Fruit fly (Drosophila melanogaster) whole organism, wandering third instar larva: ENCODE data around the gene Hpr1.

ENCODE experiments used
- Abd-B ChIP-seq: fragments of >200 bp; optimal IDR thresholded peaks from 2 replicates; lab custom pipeline; 2017; ENCODE audit warnings: missing biosample characterization, missing genetic modification characterization
- CG32264 ChIP-seq: fragments of 200-800 bp; sonication (Bioruptor generic); optimal IDR thresholded peaks from 2 replicates; lab custom pipeline; 2016; ENCODE audit warnings: missing biosample characterization, missing genetic modification characterization
- CG9705 ChIP-seq: fragments of 200-800 bp; sonication (Bioruptor generic); optimal IDR thresholded peaks from 2 replicates; lab custom pipeline; 2018; ENCODE audit warnings: missing biosample characterization, mild to moderate bottlenecking, missing genetic modification characterization
- CrebA ChIP-seq: fragments of 200-800 bp; sonication (Bioruptor generic); optimal IDR thresholded peaks from 2 replicates; lab custom pipeline; 2016; ENCODE audit warnings: missing biosample characterization, mild to moderate bottlenecking, missing genetic modification characterization, borderline replicate concordance
- Dfd ChIP-seq: fragments of >200 bp; optimal IDR thresholded peaks from 2 replicates; lab custom pipeline; 2017; ENCODE audit warnings: missing biosample characterization, missing genetic modification characterization
- Dif ChIP-seq: fragments of 200-275, 200-300 bp; sonication (Bioruptor generic); optimal IDR thresholded peaks from 2 replicates; lab custom pipeline; 2018; ENCODE audit warnings: missing biosample characterization, missing genetic modification characterization; ENCODE audit not compliant: partially characterized antibody
- GATAd ChIP-seq: sonication (Bioruptor generic); optimal IDR thresholded peaks from 2 replicates; lab custom pipeline; 2016; ENCODE audit warnings: missing biosample characterization, missing genetic modification characterization
- HLH106 ChIP-seq: fragments of 200-800 bp; optimal IDR thresholded peaks from 3 replicates; lab custom pipeline; 2019; ENCODE audit warnings: missing biosample characterization, mild to moderate bottlenecking, missing genetic modification characterization, moderate library complexity
- Hnf4 ChIP-seq: fragments of 200-800 bp; sonication (Bioruptor generic); optimal IDR thresholded peaks from 2 replicates; lab custom pipeline; 2016; ENCODE audit warnings: missing biosample characterization, mild to moderate bottlenecking, missing genetic modification characterization
- Hr78 ChIP-seq: fragments of >200 bp; optimal IDR thresholded peaks from 2 replicates; lab custom pipeline; 2017; ENCODE audit warnings: missing biosample characterization, missing genetic modification characterization
- Hr83 ChIP-seq: fragments of 200-300 bp; sonication (Bioruptor generic); optimal IDR thresholded peaks from 2 replicates; lab custom pipeline; 2016; ENCODE audit warnings: missing biosample characterization, mild to moderate bottlenecking, missing genetic modification characterization, moderate library complexity; ENCODE audit not compliant: poor library complexity, severe bottlenecking
- Jra ChIP-seq: sonication (Bioruptor generic); optimal IDR thresholded peaks from 2 replicates; lab custom pipeline; 2016; ENCODE audit warnings: missing biosample characterization, missing genetic modification characterization
- Mio ChIP-seq: sonication (Bioruptor generic); optimal IDR thresholded peaks from 2 replicates; lab custom pipeline; 2016; ENCODE audit warnings: missing biosample characterization, missing genetic modification characterization
- Myc ChIP-seq: fragments of >200 bp; optimal IDR thresholded peaks from 2 replicates; lab custom pipeline; 2017
- N ChIP-seq: fragments of >200 bp; optimal IDR thresholded peaks from 2 replicates; lab custom pipeline; 2018; ENCODE audit warnings: missing biosample characterization, missing external identifiers, missing genetic modification characterization
- OdsH ChIP-seq: fragments of 200-800 bp; sonication (Bioruptor generic); optimal IDR thresholded peaks from 2 replicates; lab custom pipeline; 2016; ENCODE audit warnings: missing biosample characterization, mild to moderate bottlenecking, missing genetic modification characterization
- Rel ChIP-seq, 2 experiments: fragments of 200-800 bp; sonication (Bioruptor generic) in 1 of 2; optimal IDR thresholded peaks; 2 replicates in 1 of 2; 3 replicates in 1 of 2; lab custom pipeline; 2016 to 2019; ENCODE audit warnings: mild to moderate bottlenecking in 2 of 2, missing biosample characterization in 2 of 2, missing genetic modification characterization in 2 of 2, moderate library complexity in 1 of 2
- Sp1 ChIP-seq: fragments of 200-800 bp; sonication (Bioruptor generic); optimal IDR thresholded peaks from 3 replicates; lab custom pipeline; 2019; ENCODE audit warnings: missing biosample characterization, mild to moderate bottlenecking, missing genetic modification characterization, moderate library complexity
- Vsx2 ChIP-seq: fragments of 200-300, 225-300 bp; sonication (Bioruptor generic); optimal IDR thresholded peaks from 2 replicates; lab custom pipeline; 2018; ENCODE audit warnings: missing biosample characterization, missing genetic modification characterization; ENCODE audit not compliant: partially characterized antibody
- br ChIP-seq: fragments of 200-800 bp; sonication (Bioruptor generic); optimal IDR thresholded peaks from 2 replicates; lab custom pipeline; 2016; ENCODE audit warnings: missing biosample characterization, missing genetic modification characterization
- brk ChIP-seq: fragments of 200-800 bp; sonication (Bioruptor generic); optimal IDR thresholded peaks from 2 replicates; lab custom pipeline; 2016; ENCODE audit warnings: missing biosample characterization, mild to moderate bottlenecking, missing genetic modification characterization
- dl ChIP-seq, 2 experiments: fragments of 175-275, 200-275 bp in 1 of 2; fragments of 200-275 bp in 1 of 2; sonication (Bioruptor generic); optimal IDR thresholded peaks; lab custom pipeline; 2018; ENCODE audit warnings: mild to moderate bottlenecking in 2 of 2, missing biosample characterization in 2 of 2, missing genetic modification characterization in 2 of 2, moderate library complexity in 2 of 2; ENCODE audit not compliant: partially characterized antibody in 2 of 2, insufficient read depth in 1 of 2
- dmrt93B ChIP-seq: fragments of 200-800 bp; sonication (Bioruptor generic); optimal IDR thresholded peaks from 2 replicates; lab custom pipeline; 2018; ENCODE audit warnings: missing biosample characterization, mild to moderate bottlenecking, missing genetic modification characterization
- dsf ChIP-seq: sonication (Bioruptor generic); optimal IDR thresholded peaks from 2 replicates; lab custom pipeline; 2016; ENCODE audit warnings: missing biosample characterization, missing genetic modification characterization, borderline replicate concordance
- ey ChIP-seq: fragments of 200-800 bp; sonication (Bioruptor generic); optimal IDR thresholded peaks from 2 replicates; lab custom pipeline; 2016; ENCODE audit warnings: missing biosample characterization, missing genetic modification characterization
- foxo ChIP-seq, 2 experiments: fragments of 200-800 bp; sonication (Bioruptor generic); optimal IDR thresholded peaks; 2 replicates in 1 of 2; 3 replicates in 1 of 2; lab custom pipeline; 2016 to 2017; ENCODE audit warnings: missing biosample characterization in 2 of 2, missing genetic modification characterization in 2 of 2
- fru ChIP-seq: fragments of 200-800 bp; sonication (Bioruptor generic); optimal IDR thresholded peaks from 3 replicates; lab custom pipeline; 2016; ENCODE audit warnings: missing biosample characterization, mild to moderate bottlenecking, missing genetic modification characterization
- h ChIP-seq: fragments of 200-800 bp; sonication (Bioruptor generic); optimal IDR thresholded peaks from 3 replicates; lab custom pipeline; 2016; ENCODE audit warnings: missing biosample characterization, mild to moderate bottlenecking, missing genetic modification characterization
- jim ChIP-seq: fragments of 175-275, 200-325 bp; sonication (Bioruptor generic); optimal IDR thresholded peaks from 2 replicates; lab custom pipeline; 2016; ENCODE audit warnings: missing biosample characterization, mild to moderate bottlenecking, missing genetic modification characterization
- lola ChIP-seq: fragments of >200 bp; optimal IDR thresholded peaks from 2 replicates; lab custom pipeline; 2017; ENCODE audit warnings: missing biosample characterization, missing genetic modification characterization
- pan ChIP-seq: fragments of >200 bp; optimal IDR thresholded peaks from 2 replicates; lab custom pipeline; 2017
- psq ChIP-seq: fragments of 200-800 bp; sonication (Bioruptor generic); optimal IDR thresholded peaks from 3 replicates; lab custom pipeline; 2017; ENCODE audit warnings: missing biosample characterization, mild to moderate bottlenecking, missing genetic modification characterization, moderate library complexity
- rgr ChIP-seq: fragments of 200-800 bp; sonication (Bioruptor generic); optimal IDR thresholded peaks from 3 replicates; lab custom pipeline; 2016; ENCODE audit warnings: missing biosample characterization, mild to moderate bottlenecking, missing genetic modification characterization
- sage ChIP-seq: fragments of 200-800 bp; sonication (Bioruptor generic); optimal IDR thresholded peaks from 2 replicates; lab custom pipeline; 2016; ENCODE audit warnings: missing biosample characterization, mild to moderate bottlenecking, missing genetic modification characterization
- sv ChIP-seq: fragments of 200-800 bp; sonication (Bioruptor generic); optimal IDR thresholded peaks from 3 replicates; lab custom pipeline; 2016; ENCODE audit warnings: missing biosample characterization, missing genetic modification characterization
- tai ChIP-seq: sonication (Bioruptor generic); optimal IDR thresholded peaks from 2 replicates; lab custom pipeline; 2016; ENCODE audit warnings: missing biosample characterization, missing genetic modification characterization
- usp ChIP-seq: fragments of >200 bp; optimal IDR thresholded peaks from 2 replicates; lab custom pipeline; 2017; ENCODE audit warnings: missing biosample characterization, missing genetic modification characterization
- woc ChIP-seq: sonication (Bioruptor generic); optimal IDR thresholded peaks from 2 replicates; lab custom pipeline; 2016; ENCODE audit warnings: missing biosample characterization, mild to moderate bottlenecking, missing genetic modification characterization

The Hpr1 gene

DNA sequence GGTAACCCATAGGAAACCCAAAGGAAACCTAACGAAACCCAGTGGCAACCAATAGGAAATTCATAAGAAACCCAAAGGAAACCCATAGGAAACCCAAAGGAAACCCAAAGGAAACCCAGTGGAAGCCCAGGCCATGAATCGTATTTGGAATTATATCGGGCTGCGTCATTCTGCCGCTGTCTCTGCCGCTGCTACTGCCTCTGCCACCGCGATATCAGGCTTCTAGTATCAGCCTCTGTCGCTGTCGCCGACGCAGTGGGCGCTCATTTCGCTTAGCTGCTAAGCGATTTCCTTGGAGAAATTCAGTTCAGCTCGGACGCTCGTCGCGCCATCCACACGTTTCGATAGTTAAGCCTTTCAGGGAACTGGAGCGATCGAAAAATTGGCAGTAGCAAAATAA is 10.1 kb upstream of the Hpr1 start, which contains the start of gene CG1208:
TSS of gene CG1208 (plus strand) at position 301 of the 400 bp plus-strand sequence.
- no peak for TF ChIP-seq GATAd (GFP tag; lab: Kevin White, UChicago)
- no peak for TF ChIP-seq N
- no peak for TF ChIP-seq Myc (lab: Kevin White, UChicago)
- no peak for TF ChIP-seq dmrt93B
- TF ChIP-seq CG32264 (GFP tag; lab: Kevin White, UChicago): no peak
- TF ChIP-seq Dfd (GFP tag; lab: Kevin White, UChicago): no peak
- TF ChIP-seq rgr (GFP tag; lab: Kevin White, UChicago): no peak
- no peak for TF ChIP-seq Abd-B (GFP tag; lab: Kevin White, UChicago)
- TF ChIP-seq tai (GFP tag; lab: Kevin White, UChicago): no peak

DNA sequence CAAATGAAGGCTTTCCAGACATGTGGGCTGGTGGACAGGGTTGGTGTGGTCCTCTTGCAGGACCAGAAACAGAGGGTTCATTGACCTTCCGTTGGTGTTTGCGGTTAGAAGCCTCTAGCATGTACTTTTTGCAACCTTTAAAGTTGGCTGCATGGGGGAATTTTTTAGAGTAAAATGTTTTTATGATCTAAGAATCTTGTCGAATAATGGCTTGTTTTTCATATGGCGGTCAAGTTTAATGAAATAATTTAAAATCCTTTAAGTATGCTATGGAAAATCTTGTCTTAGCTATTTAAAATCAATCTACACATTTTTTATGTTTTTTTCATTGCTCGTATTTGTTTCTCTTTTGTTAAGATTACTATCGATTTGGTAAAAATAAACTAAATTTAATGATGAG is 8.5 kb upstream of the Hpr1 start, which contains the start of gene glob3:
TSS of gene glob3 (plus strand) at position 301 of the 400 bp plus-strand sequence.
- TF ChIP-seq pan (lab: Kevin White, UChicago): no peak
- TF ChIP-seq sv (GFP tag; lab: Kevin White, UChicago): no peak
- no peak for TF ChIP-seq Sp1
- no peak for TF ChIP-seq br (GFP tag; lab: Kevin White, UChicago)
- TF ChIP-seq psq (GFP tag; lab: Kevin White, UChicago): no peak
- no peak for TF ChIP-seq lola (GFP tag; lab: Kevin White, UChicago)
- no peak for TF ChIP-seq woc
- no peak for TF ChIP-seq Hnf4 (GFP tag; lab: Kevin White, UChicago)
- TF ChIP-seq CG32264 (GFP tag; lab: Kevin White, UChicago): no peak
- TF ChIP-seq Abd-B (GFP tag; lab: Kevin White, UChicago): no peak
- TF ChIP-seq jim (GFP tag; lab: Kevin White, UChicago): no peak
- no peak for TF ChIP-seq N
- no peak for TF ChIP-seq dsf
- TF ChIP-seq Myc (lab: Kevin White, UChicago): no peak
- TF ChIP-seq GATAd (GFP tag; lab: Kevin White, UChicago): no peak
- no peak for TF ChIP-seq Hr78
- TF ChIP-seq, all 38 proteins: peak for 0

DNA sequence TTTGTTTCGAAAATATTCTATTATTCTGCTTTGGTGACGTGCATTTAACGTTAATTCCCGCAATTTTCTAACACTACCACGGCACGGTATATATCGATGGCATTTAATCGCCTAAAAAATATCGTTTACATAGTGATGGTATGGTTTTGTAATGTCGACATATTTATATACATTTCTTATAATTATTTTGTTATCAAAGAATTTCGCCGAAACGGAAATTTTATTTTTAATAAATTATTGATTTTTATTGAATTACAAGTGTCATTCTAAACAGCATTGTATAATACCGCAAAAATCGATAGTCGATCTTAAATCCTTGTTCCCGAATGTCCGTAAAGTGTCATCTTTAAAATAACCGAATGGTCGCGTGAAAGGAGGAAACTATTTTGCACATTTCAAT is 3.2 kb upstream of the Hpr1 start, which contains the start of the genes Sec20 and dgrn:
TSS of gene Sec20 (minus strand) at position 77 of the 400 bp plus-strand sequence.
TSS of gene dgrn (plus strand) at position 160 of the 400 bp plus-strand sequence.
- TF ChIP-seq Jra: peak; percentile 86
- TF ChIP-seq dmrt93B: peak; percentile 45
- peak; percentile 78 for TF ChIP-seq sage (GFP tag; lab: Kevin White, UChicago)
- TF ChIP-seq CrebA (GFP tag; lab: Kevin White, UChicago): peak; percentile 46
- TF ChIP-seq usp (GFP tag; lab: Kevin White, UChicago): no peak
- TF ChIP-seq jim (GFP tag; lab: Kevin White, UChicago): no peak
- no peak for TF ChIP-seq GATAd (GFP tag; lab: Kevin White, UChicago)
- peak; percentile 82 for TF ChIP-seq rgr (GFP tag; lab: Kevin White, UChicago)
- TF ChIP-seq Dif (GFP tag; lab: Kevin White, UChicago): no peak
- TF ChIP-seq Vsx2 (GFP tag; lab: Kevin White, UChicago): no peak
- TF ChIP-seq brk (GFP tag; lab: Kevin White, UChicago): peak; percentile 92
- peak; percentile 77 for TF ChIP-seq OdsH (GFP tag; lab: Kevin White, UChicago)
- peak; percentile 70 for TF ChIP-seq br (GFP tag; lab: Kevin White, UChicago)
- TF ChIP-seq Mio: no peak
- peak; percentile 83 for TF ChIP-seq h
- TF ChIP-seq Rel (GFP tag; optimal IDR thresholded peaks at IDR 0.05; lab: Kevin White, UChicago): peak; percentile 25
- peak; percentile 41 for TF ChIP-seq Rel (tag; optimal IDR thresholded peaks at IDR 0.05; lab: Kevin White, UChicago)
- TF ChIP-seq dsf: peak; percentile 58
- TF ChIP-seq woc: peak; percentile 76
- TF ChIP-seq Hr83 (GFP tag; lab: Kevin White, UChicago): peak; percentile 27
- TF ChIP-seq sv (GFP tag; lab: Kevin White, UChicago): peak; percentile 68
- TF ChIP-seq pan (lab: Kevin White, UChicago): no peak
- TF ChIP-seq ey (GFP tag; lab: Kevin White, UChicago): peak; percentile 50
- no peak for TF ChIP-seq lola (GFP tag; lab: Kevin White, UChicago)
- TF ChIP-seq N: no peak
- TF ChIP-seq HLH106 (tag; lab: Kevin White, UChicago): peak; percentile 78
- TF ChIP-seq Hr78: no peak
- TF ChIP-seq Sp1: peak; percentile 70
- peak; percentile 68 for TF ChIP-seq psq (GFP tag; lab: Kevin White, UChicago)
- no peak for TF ChIP-seq Abd-B (GFP tag; lab: Kevin White, UChicago)
- peak; percentile 21 for TF ChIP-seq CG32264 (GFP tag; lab: Kevin White, UChicago)
- TF ChIP-seq foxo (GFP tag; optimal IDR thresholded peaks at IDR 0.05; lab: Kevin White, UChicago): peak in 1 of 2 experiments; percentile 79
- peak; percentile 88 for TF ChIP-seq Hnf4 (GFP tag; lab: Kevin White, UChicago)
- no peak for TF ChIP-seq Dfd (GFP tag; lab: Kevin White, UChicago)
- peak; percentile 33 for TF ChIP-seq Myc (lab: Kevin White, UChicago)
- TF ChIP-seq CG9705 (GFP tag; lab: Kevin White, UChicago): peak; percentile 48
- no peak for TF ChIP-seq tai (GFP tag; lab: Kevin White, UChicago)
- peak; percentile 67 for TF ChIP-seq fru
- no peak for TF ChIP-seq dl (GFP tag; optimal IDR thresholded peaks at IDR 0.05; lab: Kevin White, UChicago; ENCODE audit: insufficient read depth in 1 of 2, partially characterized antibody in 2 of 2)
